Fruit fly (Drosophila melanogaster): ENCODE measurements around the gene CG11050.

CG11050 gene

dm6 chr2L:6610683-6611373 lies at the start of gene CG11050 (continued):
- TF ChIP-seq CG11723 (GFP tag; optimal IDR thresholded peaks at IDR 0.05) (peak; percentile 25), salm (tag; optimal IDR thresholded peaks at IDR 0.05) (peak; percentile 15), CG2116 (GFP tag; optimal IDR thresholded peaks at IDR 0.05) (peak; percentile 61), twi (tag; optimal IDR thresholded peaks at IDR 0.05) (peak; percentile 48), sd (tag; optimal IDR thresholded peaks at IDR 0.05) (peak; percentile 83), exex (tag; optimal IDR thresholded peaks at IDR 0.05) (peak; percentile 39), tna (GFP tag; IDR thresholded peaks at IDR 0.05; ENCODE audit: partially characterized antibody) (peak; percentile 65; the same call in 1 of the 2 replicates), CG13424 (tag; optimal IDR thresholded peaks at IDR 0.05) (peak; percentile 66), maf-S (GFP tag; optimal IDR thresholded peaks at IDR 0.05) (peak; percentile 82), CG8089 (GFP tag; optimal IDR thresholded peaks at IDR 0.05) (peak; percentile 76), Hey (tag; optimal IDR thresholded peaks at IDR 0.05) (no peak), Dbx (GFP tag; IDR thresholded peaks at IDR 0.05) (peak; percentile 88), CkIIα-i1 (GFP tag; IDR thresholded peaks at IDR 0.05) (no peak), fd64A (GFP tag; optimal IDR thresholded peaks at IDR 0.05) (no peak), CG30020 (tag; optimal IDR thresholded peaks at IDR 0.05) (peak; percentile 7), CG9727 (GFP tag; optimal IDR thresholded peaks at IDR 0.05) (peak; percentile 51), CG12299 (tag; optimal IDR thresholded peaks at IDR 0.05) (peak; percentile 61), CG6175 (GFP tag; IDR thresholded peaks at IDR 0.05) (peak; percentile 54; the same call in 1 of the 3 replicates), CG7963 (GFP tag; IDR thresholded peaks at IDR 0.05; ENCODE audit: partially characterized antibody) (no peak; the same call in 2 of the 3 replicates), CG12236 (GFP tag; optimal IDR thresholded peaks at IDR 0.05) (peak; percentile 62), MTF-1 (GFP tag; optimal IDR thresholded peaks at IDR 0.05; ENCODE audit: borderline replicate concordance) (peak; percentile 42), CG10654 (GFP tag; optimal IDR thresholded peaks at IDR 0.05) (peak; percentile 78), CG7987 (GFP tag; optimal IDR thresholded peaks at IDR 0.05) (peak; percentile 77), tgo (GFP tag; IDR thresholded peaks at IDR 0.05) (peak; percentile 60), CG10209 (GFP tag; optimal IDR thresholded peaks at IDR 0.05) (peak; percentile 66), Lpt (GFP tag; optimal IDR thresholded peaks at IDR 0.05) (no peak), Drgx (GFP tag; IDR thresholded peaks at IDR 0.05) (peak; percentile 66), CG12391 (tag; optimal IDR thresholded peaks at IDR 0.05) (peak; percentile 81), CG3407 (GFP tag; optimal IDR thresholded peaks at IDR 0.05) (peak; percentile 41), sim (GFP tag; IDR thresholded peaks at IDR 0.05) (peak; percentile 49; the same call in 1 of the 2 replicates), CG11085 (GFP tag; IDR thresholded peaks at IDR 0.05) (peak; percentile 73), oc (tag; optimal IDR thresholded peaks at IDR 0.05) (peak; percentile 58), CG11398 (GFP tag; optimal IDR thresholded peaks at IDR 0.05) (peak; percentile 72), Dip3 (GFP tag; optimal IDR thresholded peaks at IDR 0.05) (peak; percentile 71), CG9609 (GFP tag; optimal IDR thresholded peaks at IDR 0.05) (peak; percentile 84), Bgb (GFP tag; IDR thresholded peaks at IDR 0.05; ENCODE audit: partially characterized antibody) (peak; percentile 62), B-H1 (GFP tag; IDR thresholded peaks at IDR 0.05) (peak; percentile 45; the same call in 2 of the 3 replicates), crol (GFP tag; IDR thresholded peaks at IDR 0.05) (0 out of 2 replicates have a peak, but pooled peaks have one; percentile 17), yki (optimal IDR thresholded peaks at IDR 0.05) (no peak), CG43689 (GFP tag; IDR thresholded peaks at IDR 0.05) (no peak), shn (GFP tag; optimal IDR thresholded peaks at IDR 0.05) (peak; percentile 89), her (GFP tag; optimal IDR thresholded peaks at IDR 0.05) (peak; percentile 90), nmo (GFP tag; optimal IDR thresholded peaks at IDR 0.05) (peak; percentile 77), chm (GFP tag; IDR thresholded peaks at IDR 0.05) (peak; percentile 64), eyg (GFP tag; optimal IDR thresholded peaks at IDR 0.05) (peak; percentile 74), Oli (tag; optimal IDR thresholded peaks at IDR 0.05) (peak; percentile 66), BEAF-32 (GFP tag; optimal IDR thresholded peaks at IDR 0.05) (peak; percentile 52), HLH4C (GFP tag; IDR thresholded peaks at IDR 0.05; ENCODE audit: partially characterized antibody) (no peak; the same call in 2 of the 3 replicates), CG13287 (GFP tag; IDR thresholded peaks at IDR 0.05; ENCODE audit: partially characterized antibody) (peak; percentile 81)

Data from whole organism, embryonic.